Fruit fly (Drosophila melanogaster): ENCODE measurements around the gene CG6656.

dm6 chr3R:21825775-21826558, 49.1 kb upstream of the CG6656 start:
- TF ChIP-seq CG14655 (GFP tag; optimal IDR thresholded peaks at IDR 0.05) (peak; percentile 53), CG34367 (tag; optimal IDR thresholded peaks at IDR 0.05) (peak; percentile 1), CG9948 (tag; optimal IDR thresholded peaks at IDR 0.05) (peak; percentile 45), gl (tag; optimal IDR thresholded peaks at IDR 0.05) (no peak), rn (GFP tag; IDR thresholded peaks at IDR 0.05) (no peak), CG12605 (GFP tag; IDR thresholded peaks at IDR 0.05) (no peak), EcR (GFP tag; optimal IDR thresholded peaks at IDR 0.05) (peak; percentile 63), fd96Ca (GFP tag; IDR thresholded peaks at IDR 0.05) (no peak), CG15710 (tag; optimal IDR thresholded peaks at IDR 0.05) (peak; percentile 66), Snoo (tag; optimal IDR thresholded peaks at IDR 0.05) (no peak), CG13204 (GFP tag; optimal IDR thresholded peaks at IDR 0.05) (no peak)
